Fruit fly (Drosophila melanogaster): ENCODE results near the gene Grip71.

The Grip71 gene

DNA sequence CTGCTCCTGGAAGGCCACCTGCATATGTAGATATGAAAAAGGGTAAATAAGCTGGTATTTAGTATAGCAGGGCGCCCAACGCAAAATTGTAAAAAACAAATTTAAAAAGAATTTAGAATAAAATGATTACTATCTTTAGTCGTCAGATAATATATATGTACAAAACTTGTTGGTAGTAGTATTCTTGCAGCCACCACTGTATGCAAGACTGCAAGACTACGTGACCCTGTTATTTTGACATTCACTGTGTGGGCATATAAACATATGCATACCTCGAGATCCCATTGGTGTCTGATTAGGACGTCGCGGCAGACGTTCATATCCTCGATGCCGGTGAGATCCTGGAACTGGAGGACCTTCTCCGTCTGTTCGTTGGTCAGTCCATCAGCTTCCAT, 805 bp upstream of the Grip71 start (continued):
- no peak for TF ChIP-seq Deaf1 (tag; optimal IDR thresholded peaks at IDR 0.05)
- TF ChIP-seq sim (GFP tag; IDR thresholded peaks at IDR 0.05) = no peak
- no peak for TF ChIP-seq NC2β (GFP tag; optimal IDR thresholded peaks at IDR 0.05)
- TF ChIP-seq CG12236 (GFP tag; optimal IDR thresholded peaks at IDR 0.05) = no peak
- no peak for TF ChIP-seq CG7372 (GFP tag; IDR thresholded peaks at IDR 0.05)
- no peak for TF ChIP-seq CG6791 (GFP tag; IDR thresholded peaks at IDR 0.05; ENCODE audit: partially characterized antibody)
- TF ChIP-seq Bdp1 (GFP tag; optimal IDR thresholded peaks at IDR 0.05) = no peak
- peak; percentile 4 for TF ChIP-seq CG2712 (tag; optimal IDR thresholded peaks at IDR 0.05)
- TF ChIP-seq CG9817 (tag; optimal IDR thresholded peaks at IDR 0.05) = no peak
- peak; percentile 8; the same call in 1 of the 2 replicates for TF ChIP-seq E2f2 (GFP tag; IDR thresholded peaks at IDR 0.05)
- TF ChIP-seq Neu2 (GFP tag; optimal IDR thresholded peaks at IDR 0.05; ENCODE audit: borderline replicate concordance) = no peak
- TF ChIP-seq CG18599 (GFP tag; optimal IDR thresholded peaks at IDR 0.05) = no peak
- no peak for TF ChIP-seq CG6854 (GFP tag; optimal IDR thresholded peaks at IDR 0.05)
- TF ChIP-seq Rx (GFP tag; IDR thresholded peaks at IDR 0.05) = no peak
- TF ChIP-seq Hr78 (GFP tag; optimal IDR thresholded peaks at IDR 0.05) = no peak
- TF ChIP-seq mirr (GFP tag; optimal IDR thresholded peaks at IDR 0.05) = no peak
- no peak for TF ChIP-seq HLHmδ (GFP tag; optimal IDR thresholded peaks at IDR 0.05)
- TF ChIP-seq CG11093 (GFP tag; IDR thresholded peaks at IDR 0.05) = no peak
- no peak for TF ChIP-seq ATbp (GFP tag; optimal IDR thresholded peaks at IDR 0.05)
- TF ChIP-seq Dad (GFP tag; optimal IDR thresholded peaks at IDR 0.05) = no peak
- no peak; the same call in 1 of the 2 replicates for TF ChIP-seq H2.0 (GFP tag; IDR thresholded peaks at IDR 0.05)
- no peak for TF ChIP-seq Dbx (GFP tag; IDR thresholded peaks at IDR 0.05)
- no peak for TF ChIP-seq CG10209 (GFP tag; optimal IDR thresholded peaks at IDR 0.05)
- TF ChIP-seq Myb (GFP tag; optimal IDR thresholded peaks at IDR 0.05) = no peak
- no peak; the same call in 1 of the 2 replicates for TF ChIP-seq unc-4 (GFP tag; IDR thresholded peaks at IDR 0.05; ENCODE audit: partially characterized antibody)
- no peak for TF ChIP-seq CG8359 (GFP tag; optimal IDR thresholded peaks at IDR 0.05; ENCODE audit: borderline replicate concordance)
- no peak for TF ChIP-seq rib (GFP tag; IDR thresholded peaks at IDR 0.05)
- peak; percentile 13 for TF ChIP-seq lab (GFP tag; optimal IDR thresholded peaks at IDR 0.05)
- TF ChIP-seq nerfin-2 (GFP tag; IDR thresholded peaks at IDR 0.05; ENCODE audit: partially characterized antibody) = no peak
- TF ChIP-seq CG13287 (GFP tag; IDR thresholded peaks at IDR 0.05; ENCODE audit: partially characterized antibody) = no peak
- no peak for TF ChIP-seq gsb (GFP tag; IDR thresholded peaks at IDR 0.05)
- TF ChIP-seq CG12659 (GFP tag; optimal IDR thresholded peaks at IDR 0.05) = no peak
- no peak for TF ChIP-seq CG10321 (GFP tag; IDR thresholded peaks at IDR 0.05)
- TF ChIP-seq CG4730 (GFP tag; IDR thresholded peaks at IDR 0.05) = no peak
- no peak for TF ChIP-seq vnd (GFP tag; IDR thresholded peaks at IDR 0.05; ENCODE audit: partially characterized antibody)
- TF ChIP-seq salm (tag; optimal IDR thresholded peaks at IDR 0.05) = no peak
- no peak for TF ChIP-seq D (optimal IDR thresholded peaks at IDR 0.05)
- no peak for TF ChIP-seq D (GFP tag; optimal IDR thresholded peaks at IDR 0.05)
- TF ChIP-seq CG2129 (GFP tag; IDR thresholded peaks at IDR 0.05; ENCODE audit: partially characterized antibody) = no peak
- no peak for TF ChIP-seq CG8089 (GFP tag; optimal IDR thresholded peaks at IDR 0.05)
- no peak for TF ChIP-seq CG9797 (GFP tag; optimal IDR thresholded peaks at IDR 0.05)
- TF ChIP-seq Max (GFP tag; optimal IDR thresholded peaks at IDR 0.05) = peak; percentile 38
- TF ChIP-seq zf30C (GFP tag; optimal IDR thresholded peaks at IDR 0.05) = no peak
- no peak for TF ChIP-seq CG15479 (GFP tag; optimal IDR thresholded peaks at IDR 0.05)
- no peak for TF ChIP-seq CG10274 (GFP tag; optimal IDR thresholded peaks at IDR 0.05)
- TF ChIP-seq CG2202 (tag; optimal IDR thresholded peaks at IDR 0.05) = no peak
- TF ChIP-seq wdn (GFP tag; IDR thresholded peaks at IDR 0.05) = no peak
- no peak for TF ChIP-seq fu2 (GFP tag; optimal IDR thresholded peaks at IDR 0.05)
- peak; percentile 59 for TF ChIP-seq vvl (GFP tag; IDR thresholded peaks at IDR 0.05)
- no peak for TF ChIP-seq Sry-δ (GFP tag; optimal IDR thresholded peaks at IDR 0.05)
- no peak for TF ChIP-seq CG10267 (tag; optimal IDR thresholded peaks at IDR 0.05)
